Fruit fly (Drosophila melanogaster): Measurements from ENCODE around the gene CG4199.
A peak's percentile ranks its signal among the peaks of the same experiment; 100 is the strongest.

Gene CG4199

dm6 chrX:2094072-2094761 is 20.9 kb upstream of the CG4199 start, which contains the start of gene csw (continued):
- no peak for TF ChIP-seq CG13296 (GFP tag; optimal IDR thresholded peaks at IDR 0.05)
- TF ChIP-seq ERR (GFP tag; optimal IDR thresholded peaks at IDR 0.05): peak; percentile 19
- 0 out of 2 replicates have a peak, but pooled peaks have one; percentile 14 for TF ChIP-seq NFAT (GFP tag; IDR thresholded peaks at IDR 0.05)
- TF ChIP-seq PHDP (tag; optimal IDR thresholded peaks at IDR 0.05): no peak
- peak; percentile 76 for TF ChIP-seq CTCF (GFP tag; optimal IDR thresholded peaks at IDR 0.05)
- no peak for TF ChIP-seq Oaz (GFP tag; IDR thresholded peaks at IDR 0.05)
- peak; percentile 0 for TF ChIP-seq abd-A (tag; optimal IDR thresholded peaks at IDR 0.05)
- TF ChIP-seq ap (GFP tag; IDR thresholded peaks at IDR 0.05): no peak
- peak; percentile 41 for TF ChIP-seq trem (tag; optimal IDR thresholded peaks at IDR 0.05)
- TF ChIP-seq prd (optimal IDR thresholded peaks at IDR 0.05): no peak
- TF ChIP-seq prd (GFP tag; IDR thresholded peaks at IDR 0.05): peak; percentile 34; the same call in 1 of the 3 replicates
- TF ChIP-seq Pdp1 (GFP tag; optimal IDR thresholded peaks at IDR 0.05): peak; percentile 30 to 48
- peak; percentile 48; the same call in 1 of the 2 replicates for TF ChIP-seq bbx (GFP tag; IDR thresholded peaks at IDR 0.05; ENCODE audit: partially characterized antibody)
- TF ChIP-seq Optix (GFP tag; IDR thresholded peaks at IDR 0.05): no peak
- no peak for TF ChIP-seq Hey (tag; optimal IDR thresholded peaks at IDR 0.05)
- TF ChIP-seq CG30020 (tag; optimal IDR thresholded peaks at IDR 0.05): no peak
- TF ChIP-seq CG11456 (GFP tag; IDR thresholded peaks at IDR 0.05): 0 out of 3 replicates have a peak, but pooled peaks have one; percentile 21
- TF ChIP-seq peb (GFP tag; IDR thresholded peaks at IDR 0.05): no peak
- no peak for TF ChIP-seq Ada2b (GFP tag; IDR thresholded peaks at IDR 0.05)
- TF ChIP-seq CG31388 (GFP tag; optimal IDR thresholded peaks at IDR 0.05): no peak
- 0 out of 4 replicates have a peak, but pooled peaks have one; percentile 23 for TF ChIP-seq chinmo (GFP tag; IDR thresholded peaks at IDR 0.05; ENCODE audit: partially characterized antibody)
- no peak for TF ChIP-seq CG17802 (tag; optimal IDR thresholded peaks at IDR 0.05)
- no peak for TF ChIP-seq CG14965 (GFP tag; optimal IDR thresholded peaks at IDR 0.05; ENCODE audit: borderline replicate concordance)
- no peak for TF ChIP-seq sna (GFP tag; IDR thresholded peaks at IDR 0.05; ENCODE audit: partially characterized antibody)
- TF ChIP-seq esg (GFP tag; conservative IDR thresholded peaks at IDR 0.05): no peak
- no peak for TF ChIP-seq TFAM (GFP tag; optimal IDR thresholded peaks at IDR 0.05)
- peak; percentile 31 for TF ChIP-seq CG30403 (GFP tag; optimal IDR thresholded peaks at IDR 0.05)
- TF ChIP-seq CG33557 (GFP tag; optimal IDR thresholded peaks at IDR 0.05): no peak
- no peak for TF ChIP-seq Hr78 (GFP tag; optimal IDR thresholded peaks at IDR 0.05)
- 0 out of 2 replicates have a peak, but pooled peaks have one; percentile 16 for TF ChIP-seq inv (GFP tag; IDR thresholded peaks at IDR 0.05; ENCODE audit: partially characterized antibody)
- TF ChIP-seq CG4328 (GFP tag; optimal IDR thresholded peaks at IDR 0.05): no peak
- TF ChIP-seq Myb (GFP tag; optimal IDR thresholded peaks at IDR 0.05): peak; percentile 100
- TF ChIP-seq CG10543 (GFP tag; optimal IDR thresholded peaks at IDR 0.05): peak; percentile 72
- TF ChIP-seq otp (GFP tag; IDR thresholded peaks at IDR 0.05): no peak
- peak; percentile 5 for TF ChIP-seq CG15269 (tag; optimal IDR thresholded peaks at IDR 0.05)
- TF ChIP-seq Hsf (GFP tag; optimal IDR thresholded peaks at IDR 0.05): peak; percentile 57
- TF ChIP-seq CG2116 (GFP tag; optimal IDR thresholded peaks at IDR 0.05): peak; percentile 81
- no peak for TF ChIP-seq slou (GFP tag; optimal IDR thresholded peaks at IDR 0.05)
- TF ChIP-seq Stat92E (GFP tag; optimal IDR thresholded peaks at IDR 0.05): no peak
- no peak for TF ChIP-seq lov (optimal IDR thresholded peaks at IDR 0.05)
- TF ChIP-seq lov (GFP tag; IDR thresholded peaks at IDR 0.05): no peak
- TF ChIP-seq Ptx1 (GFP tag; IDR thresholded peaks at IDR 0.05): no peak
- TF ChIP-seq chn (GFP tag; optimal IDR thresholded peaks at IDR 0.05): no peak
- TF ChIP-seq Ets97D (GFP tag; optimal IDR thresholded peaks at IDR 0.05): peak; percentile 91
- TF ChIP-seq croc (GFP tag; conservative IDR thresholded peaks at IDR 0.05): no peak
- TF ChIP-seq CG9609 (GFP tag; optimal IDR thresholded peaks at IDR 0.05): peak; percentile 65
- TF ChIP-seq sr (GFP tag; IDR thresholded peaks at IDR 0.05): no peak
- TF ChIP-seq eyg (GFP tag; optimal IDR thresholded peaks at IDR 0.05): no peak
- no peak for TF ChIP-seq tap (tag; optimal IDR thresholded peaks at IDR 0.05)
- TF ChIP-seq NC2α (GFP tag; optimal IDR thresholded peaks at IDR 0.05): no peak

Measured in whole organism, embryonic.